Fruit fly (Drosophila melanogaster) whole organism, embryonic: ENCODE results near the gene Col4a1.

ENCODE experiments used
- Antp ChIP-seq: fragments of 200-800 bp; sonication (Bioruptor generic); optimal IDR thresholded peaks from 3 replicates; lab custom pipeline; 2016; ENCODE audit warnings: missing biosample characterization, missing genetic modification characterization
- Asciz ChIP-seq: fragments of 200-800 bp; sonication (Bioruptor generic); optimal IDR thresholded peaks from 2 replicates; lab custom pipeline; 2017; ENCODE audit warnings: missing biosample characterization, mild to moderate bottlenecking, missing genetic modification characterization, missing genetic modification reagents
- B-H2 ChIP-seq: fragments of 200-800 bp; sonication (Bioruptor generic); optimal IDR thresholded peaks from 2 replicates; lab custom pipeline; 2018; ENCODE audit warnings: missing biosample characterization, mild to moderate bottlenecking, missing genetic modification characterization
- BEAF-32 ChIP-seq: fragments of 200-800 bp; sonication (Bioruptor generic); optimal IDR thresholded peaks from 3 replicates; lab custom pipeline; 2017; ENCODE audit warnings: missing biosample characterization, missing genetic modification characterization, mild to moderate bottlenecking, moderate library complexity, missing genetic modification reagents
- Bgb ChIP-seq: fragments of 200-800 bp; sonication (Bioruptor generic); IDR thresholded peaks from 2 replicates; pipeline ENCODE4 v1.3.6; 2022; ENCODE audit warnings: missing biosample characterization, missing genetic modification characterization; ENCODE audit not compliant: partially characterized antibody
- CG10274 ChIP-seq: fragments of 200-800 bp; sonication (Bioruptor generic); optimal IDR thresholded peaks from 3 replicates; lab custom pipeline; 2017; ENCODE audit warnings: missing biosample characterization, mild to moderate bottlenecking, missing genetic modification characterization
- CG10431 ChIP-seq: fragments of 200-800 bp; sonication (Bioruptor generic); optimal IDR thresholded peaks from 3 replicates; lab custom pipeline; 2018; ENCODE audit warnings: missing biosample characterization, mild to moderate bottlenecking, missing genetic modification characterization
- CG11085 ChIP-seq: fragments of 200-800 bp; sonication (Bioruptor generic); IDR thresholded peaks from 2 replicates; pipeline ENCODE4 v1.3.6; 2022; ENCODE audit warnings: missing biosample characterization, missing genetic modification characterization
- CG11723 ChIP-seq: fragments of 200-800 bp; sonication (Bioruptor generic); optimal IDR thresholded peaks from 2 replicates; lab custom pipeline; 2017; ENCODE audit warnings: missing biosample characterization, mild to moderate bottlenecking, missing genetic modification characterization
- CG13287 ChIP-seq: fragments of 200-800 bp; sonication (Bioruptor generic); IDR thresholded peaks from 2 replicates; pipeline ENCODE4 v1.3.6; 2022; ENCODE audit warnings: missing biosample characterization, missing genetic modification characterization; ENCODE audit not compliant: partially characterized antibody
- CG13894 ChIP-seq: fragments of 200-800 bp; sonication (Bioruptor generic); optimal IDR thresholded peaks from 3 replicates; lab custom pipeline; 2018; ENCODE audit warnings: missing biosample characterization, mild to moderate bottlenecking, missing genetic modification characterization, moderate library complexity
- CG15269 ChIP-seq: fragments of 200-800 bp; sonication (Bioruptor generic); optimal IDR thresholded peaks from 2 replicates; lab custom pipeline; 2018; ENCODE audit warnings: missing biosample characterization, mild to moderate bottlenecking, missing genetic modification characterization, moderate library complexity
- CG1529 ChIP-seq: fragments of 200-800 bp; sonication (Bioruptor generic); optimal IDR thresholded peaks from 3 replicates; lab custom pipeline; 2018; ENCODE audit warnings: missing biosample characterization, missing genetic modification characterization
- CG1603 ChIP-seq: fragments of 200-800 bp; sonication (Bioruptor generic); optimal IDR thresholded peaks from 2 replicates; lab custom pipeline; 2019; ENCODE audit warnings: missing biosample characterization, mild to moderate bottlenecking, missing genetic modification characterization, moderate library complexity
- CG3065 ChIP-seq: fragments of 200-800 bp; sonication (Bioruptor generic); optimal IDR thresholded peaks from 2 replicates; lab custom pipeline; 2016; ENCODE audit warnings: missing biosample characterization, missing genetic modification characterization
- CG3407 ChIP-seq: fragments of 200-800 bp; sonication (Bioruptor generic); optimal IDR thresholded peaks from 2 replicates; lab custom pipeline; 2018; ENCODE audit warnings: missing biosample characterization, mild to moderate bottlenecking, missing genetic modification characterization
- CG34422 ChIP-seq: fragments of 200-800 bp; sonication (Bioruptor generic); IDR thresholded peaks from 3 replicates; pipeline ENCODE4 v1.3.6; 2022; ENCODE audit warnings: missing biosample characterization, missing genetic modification characterization
- CG4282 ChIP-seq: fragments of 200-800 bp; sonication (Bioruptor generic); optimal IDR thresholded peaks from 2 replicates; lab custom pipeline; 2016; ENCODE audit warnings: missing biosample characterization, missing genetic modification characterization
- CG4707 ChIP-seq: fragments of 200-800 bp; sonication (Bioruptor generic); optimal IDR thresholded peaks from 2 replicates; lab custom pipeline; 2018; ENCODE audit warnings: missing biosample characterization, mild to moderate bottlenecking, missing genetic modification characterization, moderate library complexity
- CG7357 ChIP-seq: fragments of 200-800 bp; sonication (Bioruptor generic); IDR thresholded peaks from 3 replicates; pipeline ENCODE4 v1.3.6; 2022; ENCODE audit warnings: missing biosample characterization, missing genetic modification characterization
- Ets97D ChIP-seq: fragments of 200-800 bp; sonication (Bioruptor generic); optimal IDR thresholded peaks from 3 replicates; lab custom pipeline; 2016; ENCODE audit warnings: missing biosample characterization, missing genetic modification characterization
- GATAe ChIP-seq: fragments of 200-800 bp; sonication (Bioruptor generic); conservative IDR thresholded peaks from 2 replicates; pipeline ENCODE4 v1.3.6; 2022; ENCODE audit warnings: missing biosample characterization, missing genetic modification characterization
- Gsc ChIP-seq: fragments of 200-800 bp; sonication (Bioruptor generic); IDR thresholded peaks from 2 replicates; pipeline ENCODE4 v1.3.6; 2022; ENCODE audit warnings: missing biosample characterization, missing genetic modification characterization
- HLH54F ChIP-seq: fragments of 200-800 bp; sonication (Bioruptor generic); optimal IDR thresholded peaks from 3 replicates; lab custom pipeline; 2016; ENCODE audit warnings: missing biosample characterization, missing genetic modification characterization
- Hmx ChIP-seq: fragments of 200-800 bp; sonication (Bioruptor generic); optimal IDR thresholded peaks from 2 replicates; lab custom pipeline; 2016; ENCODE audit warnings: missing biosample characterization, missing genetic modification characterization
- Hsf ChIP-seq: fragments of 200-800 bp; sonication (Bioruptor generic); optimal IDR thresholded peaks from 3 replicates; lab custom pipeline; 2016; ENCODE audit warnings: missing biosample characterization, missing genetic modification characterization
- Med ChIP-seq: fragments of 200-800 bp; sonication (Bioruptor generic); peaks from one replicate; lab custom pipeline; 2016; ENCODE audit warnings: missing biosample characterization, missing genetic modification characterization, mild to moderate bottlenecking, inconsistent platforms, moderate library complexity
- NC2β ChIP-seq: fragments of 200-800 bp; sonication (Bioruptor generic); optimal IDR thresholded peaks from 2 replicates; lab custom pipeline; 2016; ENCODE audit warnings: missing biosample characterization, missing genetic modification characterization
- NK7.1 ChIP-seq: fragments of 200-800 bp; sonication (Bioruptor generic); optimal IDR thresholded peaks from 3 replicates; lab custom pipeline; 2016; ENCODE audit warnings: missing biosample characterization, missing genetic modification characterization
- Nf-YA ChIP-seq: fragments of 200-800 bp; sonication (Bioruptor generic); IDR thresholded peaks from 2 replicates; pipeline ENCODE4 v1.3.6; 2022; ENCODE audit warnings: missing biosample characterization, missing genetic modification characterization
- Nf-YC ChIP-seq: fragments of 200-800 bp; optimal IDR thresholded peaks from 3 replicates; lab custom pipeline; 2019; ENCODE audit warnings: missing biosample characterization, mild to moderate bottlenecking, missing genetic modification characterization, moderate library complexity
- Scr ChIP-seq: fragments of 200-800 bp; sonication (Bioruptor generic); IDR thresholded peaks from 2 replicates; pipeline ENCODE4 v1.3.6; 2022; ENCODE audit warnings: missing biosample characterization, missing genetic modification characterization; ENCODE audit not compliant: partially characterized antibody
- Sin3A ChIP-seq: fragments of >200 bp; optimal IDR thresholded peaks from 2 replicates; lab custom pipeline; 2018
- Trl ChIP-seq, 3 experiments: fragments of >200 bp in 2 of 3; fragments of 200-800 bp in 1 of 3; sonication (Bioruptor generic) in 1 of 3; optimal IDR thresholded peaks; 2 replicates in 1 of 3; 3 replicates in 2 of 3; lab custom pipeline; 2016 to 2017; ENCODE audit warnings: missing biosample characterization in 1 of 3, missing genetic modification characterization in 1 of 3
- al ChIP-seq: fragments of 200-800 bp; sonication (Bioruptor generic); IDR thresholded peaks from 2 replicates; pipeline ENCODE4 v1.3.6; 2022; ENCODE audit warnings: missing biosample characterization, missing genetic modification characterization
- bcd ChIP-seq: fragments of 200-800 bp; sonication (Bioruptor generic); optimal IDR thresholded peaks from 2 replicates; lab custom pipeline; 2017; ENCODE audit warnings: missing biosample characterization, mild to moderate bottlenecking, missing genetic modification characterization
- bowl ChIP-seq: fragments of 200-800 bp; sonication (Bioruptor generic); IDR thresholded peaks from 2 replicates; pipeline ENCODE4 v1.3.6; 2022; ENCODE audit warnings: missing biosample characterization, missing genetic modification characterization
- crc ChIP-seq: fragments of 200-800 bp; sonication (Bioruptor generic); optimal IDR thresholded peaks from 2 replicates; lab custom pipeline; 2016; ENCODE audit warnings: missing biosample characterization, missing genetic modification characterization
- dpn ChIP-seq, 2 experiments: fragments of 200-800 bp; sonication (Bioruptor generic); optimal IDR thresholded peaks; 3 replicates each; lab custom pipeline; 2016; ENCODE audit warnings: missing biosample characterization in 2 of 2, missing genetic modification characterization in 2 of 2
- jigr1 ChIP-seq: fragments of 200-800 bp; sonication (Bioruptor generic); IDR thresholded peaks from 3 replicates; pipeline ENCODE4 v1.3.6; 2022; ENCODE audit warnings: missing biosample characterization, missing genetic modification characterization
- klu ChIP-seq: fragments of 200-800 bp; sonication (Bioruptor generic); IDR thresholded peaks from 2 replicates; pipeline ENCODE4 v1.3.6; 2022; ENCODE audit warnings: missing biosample characterization, missing genetic modification characterization
- mam ChIP-seq: fragments of 200-800 bp; sonication (Bioruptor generic); optimal IDR thresholded peaks from 3 replicates; lab custom pipeline; 2016; ENCODE audit warnings: missing biosample characterization, missing genetic modification characterization
- mld ChIP-seq: fragments of 200-800 bp; sonication (Bioruptor generic); IDR thresholded peaks from 3 replicates; pipeline ENCODE4 v1.3.6; 2022; ENCODE audit warnings: missing biosample characterization, missing genetic modification characterization; ENCODE audit not compliant: partially characterized antibody
- peb ChIP-seq: fragments of 200-800 bp; sonication (Bioruptor generic); IDR thresholded peaks from 2 replicates; pipeline ENCODE4 v1.3.6; 2022; ENCODE audit warnings: missing biosample characterization, missing genetic modification characterization
- phol ChIP-seq: fragments of 200-800 bp; sonication (Bioruptor generic); optimal IDR thresholded peaks from 3 replicates; lab custom pipeline; 2018; ENCODE audit warnings: missing biosample characterization, mild to moderate bottlenecking, missing genetic modification characterization, moderate library complexity
- shn ChIP-seq: fragments of 200-800 bp; sonication (Bioruptor generic); optimal IDR thresholded peaks from 3 replicates; lab custom pipeline; 2016; ENCODE audit warnings: missing biosample characterization, missing genetic modification characterization
- stc ChIP-seq: fragments of 200-800 bp; sonication (Bioruptor generic); IDR thresholded peaks from 2 replicates; pipeline ENCODE4 v1.3.6; 2022; ENCODE audit warnings: missing biosample characterization, missing genetic modification characterization
- tap ChIP-seq: fragments of 200-800 bp; optimal IDR thresholded peaks from 3 replicates; lab custom pipeline; 2019; ENCODE audit warnings: missing biosample characterization, mild to moderate bottlenecking, missing genetic modification characterization, moderate library complexity
- yki ChIP-seq: fragments of >200 bp; optimal IDR thresholded peaks from 3 replicates; lab custom pipeline; 2018
- zf30C ChIP-seq: fragments of 200-800 bp; sonication (Bioruptor generic); optimal IDR thresholded peaks from 3 replicates; lab custom pipeline; 2018; ENCODE audit warnings: missing biosample characterization, mild to moderate bottlenecking, missing genetic modification characterization

Col4a1 gene

DNA sequence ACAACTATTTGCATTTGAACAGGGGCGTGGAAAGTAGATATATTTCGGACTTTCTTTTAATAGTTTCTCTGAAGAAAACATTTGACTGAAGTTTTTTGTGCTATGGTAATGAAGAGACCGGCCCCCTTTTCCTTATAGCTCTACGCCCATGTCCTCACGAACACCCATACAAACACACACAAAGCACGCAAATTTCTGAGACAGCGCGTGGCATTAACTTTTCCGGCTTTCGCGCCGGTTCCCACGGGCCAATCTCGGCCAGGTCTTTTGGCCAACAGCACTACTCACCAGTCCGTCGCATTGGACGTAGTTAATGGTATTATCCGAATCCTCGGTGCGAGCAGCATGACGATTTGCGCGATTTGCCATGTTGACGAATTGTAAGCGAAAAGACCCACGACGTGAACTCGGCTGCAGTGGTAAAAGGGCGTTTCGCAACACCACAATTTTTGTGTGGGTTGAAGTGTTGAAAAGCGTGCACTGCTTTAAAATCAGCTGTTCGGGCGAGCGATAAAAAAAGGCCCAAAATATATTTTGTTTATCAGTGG lies 23.0 kb downstream of the Col4a1 start, which contains the start of gene senju (continued):
- TF ChIP-seq CG7357 (GFP tag; lab: Robert Waterston, UW) (no peak; the same call in 2 of the 3 replicates), CG4282 (GFP tag; lab: Kevin White, UChicago) (peak; percentile 60), CG4707 (peak; percentile 65), CG10431 (GFP tag; lab: Kevin White, UChicago) (peak; percentile 49), Sin3A (lab: Kevin White, UChicago) (peak; percentile 77), CG11723 (GFP tag; lab: Kevin White, UChicago) (peak; percentile 81), mam (GFP tag; lab: Kevin White, UChicago) (peak; percentile 86), Nf-YA (GFP tag; lab: Robert Waterston, UW) (peak; percentile 39; the same call in 1 of the 2 replicates), Med (GFP tag; lab: Kevin White, UChicago) (peak; percentile 98), CG3065 (GFP tag; lab: Kevin White, UChicago) (peak; percentile 72), Antp (GFP tag; lab: Kevin White, UChicago) (peak; percentile 90), shn (GFP tag; lab: Kevin White, UChicago) (peak; percentile 86), HLH54F (peak; percentile 81), CG3407 (GFP tag; lab: Kevin White, UChicago) (peak; percentile 66), NK7.1 (GFP tag; lab: Kevin White, UChicago) (peak; percentile 81), CG1603 (tag; lab: Kevin White, UChicago) (peak; percentile 76), klu (peak; percentile 41; the same call in 1 of the 2 replicates), Ets97D (GFP tag; lab: Kevin White, UChicago) (peak; percentile 93), CG13287 (GFP tag; lab: Robert Waterston, UW) (peak; percentile 69), Scr (GFP tag; lab: Robert Waterston, UW) (peak; percentile 54), peb (GFP tag; lab: Robert Waterston, UW) (no peak; the same call in 1 of the 2 replicates), dpn (GFP tag; optimal IDR thresholded peaks at IDR 0.05; lab: Kevin White, UChicago) (peak; percentile 85 to 93), Hsf (GFP tag; lab: Kevin White, UChicago) (peak; percentile 80), Gsc (GFP tag; lab: Robert Waterston, UW) (no peak), CG10274 (GFP tag; lab: Kevin White, UChicago) (peak; percentile 21), CG11085 (peak; percentile 51), mld (GFP tag; lab: Robert Waterston, UW) (0 out of 3 replicates have a peak, but pooled peaks have one; percentile 46), jigr1 (GFP tag; lab: Robert Waterston, UW) (peak; percentile 47; the same call in 1 of the 3 replicates), phol (tag; lab: Kevin White, UChicago) (peak; percentile 76), Bgb (GFP tag; lab: Robert Waterston, UW) (peak; percentile 48; the same call in 1 of the 2 replicates), bcd (GFP tag; lab: Kevin White, UChicago) (peak; percentile 83), CG34422 (GFP tag; lab: Robert Waterston, UW) (peak; percentile 94), Trl (optimal IDR thresholded peaks at IDR 0.05; lab: Kevin White, UChicago) (no peak), Trl (GFP tag; optimal IDR thresholded peaks at IDR 0.05; lab: Kevin White, UChicago) (peak; percentile 86), BEAF-32 (GFP tag; lab: Kevin White, UChicago) (peak; percentile 57), Asciz (GFP tag; lab: Kevin White, UChicago) (peak; percentile 74), crc (GFP tag; lab: Kevin White, UChicago) (peak; percentile 73), bowl (GFP tag; lab: Robert Waterston, UW) (peak; percentile 49), zf30C (peak; percentile 0), al (GFP tag; lab: Robert Waterston, UW) (peak; percentile 39; the same call in 1 of the 2 replicates), CG1529 (GFP tag; lab: Kevin White, UChicago) (peak; percentile 72), Nf-YC (tag; lab: Kevin White, UChicago) (peak; percentile 73), CG13894 (peak; percentile 82), GATAe (no peak; the same call in 1 of the 2 replicates), CG15269 (tag; lab: Kevin White, UChicago) (peak; percentile 83), tap (tag; lab: Kevin White, UChicago) (peak; percentile 50), stc (GFP tag; lab: Robert Waterston, UW) (peak; percentile 69), yki (lab: Kevin White, UChicago) (no peak), NC2β (GFP tag; lab: Kevin White, UChicago) (peak; percentile 82), Hmx (peak; percentile 53), B-H2 (GFP tag; lab: Kevin White, UChicago) (peak; percentile 88)
